Fruit fly (Drosophila melanogaster) whole organism, embryonic: ENCODE results near the gene CG4020.

Experiments used
- Antp ChIP-seq: fragments of 200-800 bp; sonication (Bioruptor generic); optimal IDR thresholded peaks from 3 replicates; lab custom pipeline; 2016; ENCODE audit warnings: missing biosample characterization, missing genetic modification characterization
- BtbVII ChIP-seq: fragments of 200-800 bp; sonication (Bioruptor generic); optimal IDR thresholded peaks from 3 replicates; lab custom pipeline; 2017; ENCODE audit warnings: missing biosample characterization, mild to moderate bottlenecking, missing genetic modification characterization
- CG10267 ChIP-seq: fragments of 200-800 bp; sonication (Bioruptor generic); optimal IDR thresholded peaks from 2 replicates; lab custom pipeline; 2018; ENCODE audit warnings: missing biosample characterization, mild to moderate bottlenecking, missing genetic modification characterization, moderate library complexity
- CG13296 ChIP-seq: fragments of 200-800 bp; sonication (Bioruptor generic); optimal IDR thresholded peaks from 3 replicates; lab custom pipeline; 2018; ENCODE audit warnings: missing biosample characterization, mild to moderate bottlenecking, missing genetic modification characterization
- CG17361 ChIP-seq: fragments of 200-800 bp; sonication (Bioruptor generic); IDR thresholded peaks from 3 replicates; pipeline ENCODE4 v1.3.6; 2022; ENCODE audit warnings: missing biosample characterization, missing genetic modification characterization
- CG17568 ChIP-seq: fragments of 200-800 bp; sonication (Bioruptor generic); optimal IDR thresholded peaks from 2 replicates; lab custom pipeline; 2018; ENCODE audit warnings: missing biosample characterization, mild to moderate bottlenecking, missing genetic modification characterization, moderate library complexity
- CG17802 ChIP-seq: fragments of 200-800 bp; sonication (Bioruptor generic); optimal IDR thresholded peaks from 2 replicates; lab custom pipeline; 2018; ENCODE audit warnings: missing biosample characterization, mild to moderate bottlenecking, missing genetic modification characterization, moderate library complexity
- CG2120 ChIP-seq: fragments of 200-800 bp; sonication (Bioruptor generic); optimal IDR thresholded peaks from 3 replicates; lab custom pipeline; 2016; ENCODE audit warnings: missing biosample characterization, missing genetic modification characterization
- CG3065 ChIP-seq: fragments of 200-800 bp; sonication (Bioruptor generic); optimal IDR thresholded peaks from 2 replicates; lab custom pipeline; 2016; ENCODE audit warnings: missing biosample characterization, missing genetic modification characterization
- CG32767 ChIP-seq: fragments of 200-800 bp; sonication (Bioruptor generic); IDR thresholded peaks from 2 replicates; pipeline ENCODE4 v1.3.6; 2022; ENCODE audit warnings: missing biosample characterization, missing genetic modification characterization
- CG3407 ChIP-seq: fragments of 200-800 bp; sonication (Bioruptor generic); optimal IDR thresholded peaks from 2 replicates; lab custom pipeline; 2018; ENCODE audit warnings: missing biosample characterization, mild to moderate bottlenecking, missing genetic modification characterization
- CG7357 ChIP-seq: fragments of 200-800 bp; sonication (Bioruptor generic); IDR thresholded peaks from 3 replicates; pipeline ENCODE4 v1.3.6; 2022; ENCODE audit warnings: missing biosample characterization, missing genetic modification characterization
- CG8290 ChIP-seq, 3 experiments: fragments of 200-800 bp; sonication (Bioruptor generic); optimal IDR thresholded peaks; 2 replicates each; lab custom pipeline; 2016 to 2019; ENCODE audit warnings: missing biosample characterization in 3 of 3, missing genetic modification characterization in 3 of 3, mild to moderate bottlenecking in 2 of 3, moderate library complexity in 1 of 3
- CG9437 ChIP-seq: fragments of 200-800 bp; sonication (Bioruptor generic); optimal IDR thresholded peaks from 2 replicates; lab custom pipeline; 2018; ENCODE audit warnings: missing biosample characterization, mild to moderate bottlenecking, missing genetic modification characterization
- Dbx ChIP-seq: fragments of 200-800 bp; sonication (Bioruptor generic); IDR thresholded peaks from 3 replicates; pipeline ENCODE4 v1.3.6; 2022; ENCODE audit warnings: missing biosample characterization, missing genetic modification characterization
- Lpt ChIP-seq: fragments of >200 bp; optimal IDR thresholded peaks from 2 replicates; lab custom pipeline; 2018; ENCODE audit warnings: missing biosample characterization, missing genetic modification characterization
- Oli ChIP-seq: fragments of 200-800 bp; sonication (Bioruptor generic); optimal IDR thresholded peaks from 2 replicates; lab custom pipeline; 2018; ENCODE audit warnings: missing biosample characterization, mild to moderate bottlenecking, missing genetic modification characterization, moderate library complexity
- Optix ChIP-seq: fragments of 200-800 bp; sonication (Bioruptor generic); IDR thresholded peaks from 3 replicates; pipeline ENCODE4 v1.3.6; 2022; ENCODE audit warnings: missing biosample characterization, missing genetic modification characterization
- Ptx1 ChIP-seq: fragments of 200-800 bp; sonication (Bioruptor generic); IDR thresholded peaks from 2 replicates; pipeline ENCODE4 v1.3.6; 2022; ENCODE audit warnings: missing biosample characterization, missing genetic modification characterization
- Scr ChIP-seq: fragments of 200-800 bp; sonication (Bioruptor generic); IDR thresholded peaks from 2 replicates; pipeline ENCODE4 v1.3.6; 2022; ENCODE audit warnings: missing biosample characterization, missing genetic modification characterization; ENCODE audit not compliant: partially characterized antibody
- Side ChIP-seq: fragments of 200-800 bp; sonication (Bioruptor generic); optimal IDR thresholded peaks from 2 replicates; lab custom pipeline; 2016; ENCODE audit warnings: missing biosample characterization, missing genetic modification characterization
- Xrp1 ChIP-seq: fragments of 200-800 bp; sonication (Bioruptor generic); IDR thresholded peaks from 2 replicates; pipeline ENCODE4 v1.3.6; 2022; ENCODE audit warnings: missing biosample characterization, missing genetic modification characterization
- YL-1 ChIP-seq: fragments of 200-800 bp; sonication (Bioruptor generic); optimal IDR thresholded peaks from 3 replicates; lab custom pipeline; 2017; ENCODE audit warnings: missing biosample characterization, mild to moderate bottlenecking, missing genetic modification characterization
- ara ChIP-seq: fragments of 200-800 bp; sonication (Bioruptor generic); IDR thresholded peaks from 2 replicates; pipeline ENCODE4 v1.3.6; 2022; ENCODE audit warnings: missing biosample characterization, missing genetic modification characterization
- ci ChIP-seq: fragments of 200-800 bp; sonication (Bioruptor generic); IDR thresholded peaks from 3 replicates; pipeline ENCODE4 v1.3.6; 2022; ENCODE audit warnings: missing biosample characterization, missing genetic modification characterization
- dmrt11E ChIP-seq: fragments of 200-800 bp; sonication (Bioruptor generic); optimal IDR thresholded peaks from 3 replicates; lab custom pipeline; 2018; ENCODE audit warnings: missing biosample characterization, mild to moderate bottlenecking, missing genetic modification characterization, moderate library complexity
- dpn ChIP-seq, 2 experiments: fragments of 200-800 bp; sonication (Bioruptor generic); optimal IDR thresholded peaks; 3 replicates each; lab custom pipeline; 2016; ENCODE audit warnings: missing biosample characterization in 2 of 2, missing genetic modification characterization in 2 of 2
- dysf ChIP-seq: fragments of 200-800 bp; sonication (Bioruptor generic); IDR thresholded peaks from 3 replicates; pipeline ENCODE4 v1.3.6; 2022; ENCODE audit warnings: missing biosample characterization, missing genetic modification characterization
- ems ChIP-seq: fragments of 200-800 bp; sonication (Bioruptor generic); optimal IDR thresholded peaks from 3 replicates; lab custom pipeline; 2016; ENCODE audit warnings: missing biosample characterization, missing genetic modification characterization
- gro ChIP-seq: fragments of 200-800 bp; sonication (Bioruptor generic); optimal IDR thresholded peaks from 2 replicates; lab custom pipeline; 2016; ENCODE audit warnings: missing biosample characterization, missing genetic modification characterization
- gsb-n ChIP-seq: fragments of 200-800 bp; sonication (Bioruptor generic); optimal IDR thresholded peaks from 3 replicates; lab custom pipeline; 2018; ENCODE audit warnings: missing biosample characterization, mild to moderate bottlenecking, missing genetic modification characterization
- jumu ChIP-seq: fragments of 200-800 bp; sonication (Bioruptor generic); optimal IDR thresholded peaks from 3 replicates; lab custom pipeline; 2016; ENCODE audit warnings: missing biosample characterization, missing genetic modification characterization
- lab ChIP-seq: fragments of 200-800 bp; sonication (Bioruptor generic); optimal IDR thresholded peaks from 3 replicates; lab custom pipeline; 2017; ENCODE audit warnings: missing biosample characterization, missing genetic modification characterization, mild to moderate bottlenecking, moderate library complexity, missing genetic modification reagents
- lov ChIP-seq, 2 experiments: fragments of 200-800 bp in 1 of 2; fragments of >200 bp in 1 of 2; sonication (Bioruptor generic) in 1 of 2; IDR thresholded peaks in 1 of 2; optimal IDR thresholded peaks in 1 of 2; 2 replicates in 1 of 2; 3 replicates in 1 of 2; pipeline versions ENCODE4 v1.3.6 to Lab custom; 2017 to 2022; ENCODE audit warnings: missing biosample characterization in 1 of 2, missing genetic modification characterization in 1 of 2
- pnt ChIP-seq: fragments of 200-800 bp; sonication (Bioruptor generic); optimal IDR thresholded peaks from 3 replicates; lab custom pipeline; 2016; ENCODE audit warnings: missing biosample characterization, missing genetic modification characterization
- prd ChIP-seq, 3 experiments: fragments of >200 bp in 2 of 3; fragments of 200-800 bp in 1 of 3; sonication (Bioruptor generic) in 1 of 3; optimal IDR thresholded peaks in 2 of 3; IDR thresholded peaks in 1 of 3; 2 replicates in 2 of 3; 3 replicates in 1 of 3; pipeline versions ENCODE4 v1.3.6 to Lab custom; 2017 to 2022; ENCODE audit warnings: missing biosample characterization in 1 of 3, missing genetic modification characterization in 1 of 3
- rib ChIP-seq: fragments of 200-800 bp; sonication (Bioruptor generic); IDR thresholded peaks from 2 replicates; pipeline ENCODE4 v1.3.6; 2022; ENCODE audit warnings: missing biosample characterization, missing genetic modification characterization
- run ChIP-seq: fragments of 200-800 bp; sonication (Bioruptor generic); optimal IDR thresholded peaks from 3 replicates; lab custom pipeline; 2018; ENCODE audit warnings: missing biosample characterization, mild to moderate bottlenecking, missing genetic modification characterization
- sens-2 ChIP-seq: fragments of 200-800 bp; sonication (Bioruptor generic); IDR thresholded peaks from 2 replicates; pipeline ENCODE4 v1.3.6; 2022; ENCODE audit warnings: missing biosample characterization, missing genetic modification characterization
- sisA ChIP-seq: fragments of 200-800 bp; sonication (Bioruptor generic); IDR thresholded peaks from 2 replicates; pipeline ENCODE4 v1.3.6; 2022; ENCODE audit warnings: missing biosample characterization, missing genetic modification characterization
- sr ChIP-seq: fragments of 200-800 bp; sonication (Bioruptor generic); IDR thresholded peaks from 3 replicates; pipeline ENCODE4 v1.3.6; 2022; ENCODE audit warnings: missing biosample characterization, missing genetic modification characterization
- sug ChIP-seq: fragments of 200-800 bp; optimal IDR thresholded peaks from 2 replicates; lab custom pipeline; 2019; ENCODE audit warnings: missing biosample characterization, mild to moderate bottlenecking, missing genetic modification characterization, moderate library complexity
- tin ChIP-seq: fragments of 200-800 bp; sonication (Bioruptor generic); optimal IDR thresholded peaks from 3 replicates; lab custom pipeline; 2016; ENCODE audit warnings: missing biosample characterization, missing genetic modification characterization
- toy ChIP-seq: fragments of 200-800 bp; sonication (Bioruptor generic); IDR thresholded peaks from 2 replicates; pipeline ENCODE4 v1.3.6; 2022; ENCODE audit warnings: missing biosample characterization, missing genetic modification characterization
- yki ChIP-seq: fragments of >200 bp; optimal IDR thresholded peaks from 3 replicates; lab custom pipeline; 2018
- z ChIP-seq: fragments of 200-800 bp; sonication (Bioruptor generic); IDR thresholded peaks from 3 replicates; pipeline ENCODE4 v1.3.6; 2022; ENCODE audit warnings: missing biosample characterization, missing genetic modification characterization
- zen2 ChIP-seq: fragments of 200-800 bp; sonication (Bioruptor generic); IDR thresholded peaks from 3 replicates; pipeline ENCODE4 v1.3.6; 2022; ENCODE audit warnings: missing biosample characterization, missing genetic modification characterization; ENCODE audit not compliant: partially characterized antibody

Gene CG4020

DNA sequence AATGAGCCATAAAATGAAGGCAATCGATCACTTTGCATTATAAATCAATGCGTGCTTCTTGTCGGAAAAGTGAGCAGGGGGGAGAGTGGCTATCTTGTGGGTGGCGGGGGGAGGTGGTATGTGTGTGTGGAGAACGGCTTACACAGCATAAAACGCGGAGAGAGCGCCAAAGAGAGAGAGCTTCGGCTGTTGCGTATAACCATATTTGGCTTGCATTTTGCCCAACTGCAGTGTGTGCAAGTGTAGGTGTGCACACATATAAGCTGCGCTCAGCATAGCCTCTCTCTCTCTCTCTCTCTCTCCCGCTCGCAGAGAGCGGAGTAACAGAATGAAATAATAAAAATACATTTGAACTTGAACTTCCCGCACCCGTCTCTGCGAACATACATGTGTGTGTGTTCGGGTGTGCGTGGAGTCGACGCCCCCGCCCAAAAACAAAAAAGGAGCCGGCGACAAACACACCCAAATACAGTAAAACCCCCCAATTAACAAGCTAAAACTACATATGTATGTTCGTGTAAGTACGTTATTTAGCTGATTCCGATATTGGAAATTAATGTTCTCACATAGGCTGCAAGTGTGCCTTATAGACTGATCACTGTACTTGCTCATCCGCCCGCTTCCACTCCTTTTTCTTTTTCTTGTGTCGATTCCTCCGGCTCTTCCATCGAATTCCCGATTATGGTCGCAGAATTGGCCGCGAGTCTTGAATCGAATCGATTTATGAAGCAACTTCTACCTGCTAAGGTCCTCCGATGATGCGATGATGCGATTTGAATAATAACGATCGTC lies 18.6 kb upstream of the CG4020 start (continued):
- peak; percentile 62; the same call in 1 of the 2 replicates for TF ChIP-seq Xrp1 (GFP tag; lab: Robert Waterston, UW)
- 0 out of 2 replicates have a peak, but pooled peaks have one; percentile 39 for TF ChIP-seq sens-2 (GFP tag; lab: Robert Waterston, UW)
- peak; percentile 13 for TF ChIP-seq CG8290 (GFP tag; optimal IDR thresholded peaks at IDR 0.05; lab: Kevin White, UChicago)
- TF ChIP-seq CG8290 (tag; optimal IDR thresholded peaks at IDR 0.05; lab: Kevin White, UChicago): peak in 1 of 2 experiments; percentile 16
- TF ChIP-seq ems (GFP tag; lab: Kevin White, UChicago): no peak
- TF ChIP-seq Side (GFP tag; lab: Kevin White, UChicago): peak; percentile 1
- 0 out of 3 replicates have a peak, but pooled peaks have one; percentile 13 for TF ChIP-seq CG7357 (GFP tag; lab: Robert Waterston, UW)
- TF ChIP-seq Oli (tag; lab: Kevin White, UChicago): peak; percentile 10
- no peak for TF ChIP-seq CG17568
- peak in 1 of 2 experiments; percentile 7 for TF ChIP-seq dpn (GFP tag; optimal IDR thresholded peaks at IDR 0.05; lab: Kevin White, UChicago)
- TF ChIP-seq lov (optimal IDR thresholded peaks at IDR 0.05; lab: Kevin White, UChicago): no peak
- 0 out of 3 replicates have a peak, but pooled peaks have one; percentile 48 for TF ChIP-seq lov (GFP tag; IDR thresholded peaks at IDR 0.05; lab: Robert Waterston, UW)
- peak; percentile 60 for TF ChIP-seq ara (GFP tag; lab: Robert Waterston, UW)
- TF ChIP-seq sr (GFP tag; lab: Robert Waterston, UW): peak; percentile 46; the same call in 2 of the 3 replicates
- TF ChIP-seq CG3407 (GFP tag; lab: Kevin White, UChicago): no peak
- no peak; the same call in 2 of the 3 replicates for TF ChIP-seq z (GFP tag; lab: Robert Waterston, UW)
- no peak for TF ChIP-seq CG13296 (GFP tag; lab: Kevin White, UChicago)
- TF ChIP-seq yki: peak; percentile 84
- no peak for TF ChIP-seq Lpt (GFP tag; lab: Kevin White, UChicago)
- no peak for TF ChIP-seq YL-1 (GFP tag; lab: Kevin White, UChicago)
- peak; percentile 63; the same call in 1 of the 2 replicates for TF ChIP-seq rib (GFP tag; lab: Robert Waterston, UW)
- TF ChIP-seq CG9437 (GFP tag; lab: Kevin White, UChicago): no peak
- peak; percentile 29 for TF ChIP-seq tin (GFP tag; lab: Kevin White, UChicago)
- TF ChIP-seq Ptx1 (GFP tag; lab: Robert Waterston, UW): peak; percentile 17; the same call in 1 of the 2 replicates
- no peak for TF ChIP-seq sug (tag; lab: Kevin White, UChicago)
- TF ChIP-seq CG17802 (tag; lab: Kevin White, UChicago): no peak
- TF ChIP-seq run: no peak
- TF ChIP-seq lab (GFP tag; lab: Kevin White, UChicago): peak; percentile 55
- TF ChIP-seq dmrt11E (tag; lab: Kevin White, UChicago): peak; percentile 63
- no peak for TF ChIP-seq toy (GFP tag; lab: Robert Waterston, UW)
- peak; percentile 43; the same call in 1 of the 3 replicates for TF ChIP-seq dysf (GFP tag; lab: Robert Waterston, UW)
- peak; percentile 31 for TF ChIP-seq pnt (GFP tag; lab: Kevin White, UChicago)
- 0 out of 3 replicates have a peak, but pooled peaks have one; percentile 9 for TF ChIP-seq Dbx (GFP tag; lab: Robert Waterston, UW)
- TF ChIP-seq jumu (GFP tag; lab: Kevin White, UChicago): peak; percentile 4
- TF ChIP-seq sisA: peak; percentile 27; the same call in 1 of the 2 replicates
- TF ChIP-seq CG17361 (GFP tag; lab: Robert Waterston, UW): peak; percentile 27; the same call in 1 of the 3 replicates
- 0 out of 2 replicates have a peak, but pooled peaks have one; percentile 9 for TF ChIP-seq CG32767
- no peak for TF ChIP-seq Scr (GFP tag; lab: Robert Waterston, UW)
- TF ChIP-seq gsb-n (tag; lab: Kevin White, UChicago): peak; percentile 24
- peak; percentile 35 for TF ChIP-seq Antp (GFP tag; lab: Kevin White, UChicago)
- no peak for TF ChIP-seq zen2 (GFP tag; lab: Robert Waterston, UW)
- no peak for TF ChIP-seq gro (GFP tag; lab: Kevin White, UChicago)
- no peak for TF ChIP-seq BtbVII (GFP tag; lab: Kevin White, UChicago)
- TF ChIP-seq ci (GFP tag; lab: Robert Waterston, UW): 0 out of 3 replicates have a peak, but pooled peaks have one; percentile 45
- TF ChIP-seq CG2120: peak; percentile 0
- TF ChIP-seq prd (optimal IDR thresholded peaks at IDR 0.05; lab: Kevin White, UChicago): no peak
- TF ChIP-seq prd (GFP tag; IDR thresholded peaks at IDR 0.05; lab: Robert Waterston, UW): no peak
- TF ChIP-seq Optix: 0 out of 3 replicates have a peak, but pooled peaks have one; percentile 19
- TF ChIP-seq CG3065 (GFP tag; lab: Kevin White, UChicago): no peak
- TF ChIP-seq CG10267 (tag; lab: Kevin White, UChicago): peak; percentile 5
